Fruit fly (Drosophila melanogaster) whole organism, embryonic: ENCODE results near the gene Vlet.

ENCODE experiments used
- Aef1 ChIP-seq: fragments of 200-800 bp; sonication (Bioruptor generic); IDR thresholded peaks from 3 replicates; pipeline ENCODE4 v1.3.6; 2022; ENCODE audit warnings: missing biosample characterization, missing genetic modification characterization
- Bgb ChIP-seq: fragments of 200-800 bp; sonication (Bioruptor generic); IDR thresholded peaks from 2 replicates; pipeline ENCODE4 v1.3.6; 2022; ENCODE audit warnings: missing biosample characterization, missing genetic modification characterization; ENCODE audit not compliant: partially characterized antibody
- BtbVII ChIP-seq: fragments of 200-800 bp; sonication (Bioruptor generic); optimal IDR thresholded peaks from 3 replicates; lab custom pipeline; 2017; ENCODE audit warnings: missing biosample characterization, mild to moderate bottlenecking, missing genetic modification characterization
- CG11696 ChIP-seq: fragments of 200-800 bp; sonication (Bioruptor generic); IDR thresholded peaks from 2 replicates; pipeline ENCODE4 v1.3.6; 2022; ENCODE audit warnings: missing biosample characterization, missing genetic modification characterization
- CG13424 ChIP-seq: fragments of 200-800 bp; sonication (Bioruptor generic); optimal IDR thresholded peaks from 2 replicates; lab custom pipeline; 2019; ENCODE audit warnings: missing biosample characterization, mild to moderate bottlenecking, missing genetic modification characterization, moderate library complexity
- CG14050 ChIP-seq: fragments of 200-800 bp; sonication (Bioruptor generic); IDR thresholded peaks from 3 replicates; pipeline ENCODE4 v1.3.6; 2022; ENCODE audit warnings: missing biosample characterization, missing genetic modification characterization
- CG15011 ChIP-seq: fragments of 200-800 bp; sonication (Bioruptor generic); optimal IDR thresholded peaks from 3 replicates; lab custom pipeline; 2018; ENCODE audit warnings: missing biosample characterization, mild to moderate bottlenecking, missing genetic modification characterization
- CG17802 ChIP-seq: fragments of 200-800 bp; sonication (Bioruptor generic); optimal IDR thresholded peaks from 2 replicates; lab custom pipeline; 2018; ENCODE audit warnings: missing biosample characterization, mild to moderate bottlenecking, missing genetic modification characterization, moderate library complexity
- CG1792 ChIP-seq: fragments of 200-800 bp; sonication (Bioruptor generic); optimal IDR thresholded peaks from 2 replicates; lab custom pipeline; 2016; ENCODE audit warnings: missing biosample characterization, missing genetic modification characterization
- CG30431 ChIP-seq: fragments of 200-800 bp; sonication (Bioruptor generic); optimal IDR thresholded peaks from 2 replicates; lab custom pipeline; 2017; ENCODE audit warnings: missing biosample characterization, missing genetic modification characterization
- CG3838 ChIP-seq: fragments of 200-800 bp; sonication (Bioruptor generic); optimal IDR thresholded peaks from 3 replicates; lab custom pipeline; 2016; ENCODE audit warnings: missing biosample characterization, missing genetic modification characterization
- CG3847 ChIP-seq: fragments of 200-800 bp; sonication (Bioruptor generic); IDR thresholded peaks from 2 replicates; pipeline ENCODE4 v1.3.6; 2022; ENCODE audit warnings: missing biosample characterization, missing genetic modification characterization
- CG4854 ChIP-seq: fragments of 200-800 bp; sonication (Bioruptor generic); optimal IDR thresholded peaks from 2 replicates; lab custom pipeline; 2016; ENCODE audit warnings: missing biosample characterization, missing genetic modification characterization, inconsistent platforms
- CG5953 ChIP-seq: fragments of 200-800 bp; sonication (Bioruptor generic); IDR thresholded peaks from 2 replicates; pipeline ENCODE4 v1.3.6; 2022; ENCODE audit warnings: missing biosample characterization, missing genetic modification characterization
- CG6272 ChIP-seq: fragments of 200-800 bp; sonication (Bioruptor generic); IDR thresholded peaks from 2 replicates; pipeline ENCODE4 v1.3.6; 2022; ENCODE audit warnings: missing biosample characterization, missing genetic modification characterization
- CG6689 ChIP-seq: fragments of 200-800 bp; sonication (Bioruptor generic); IDR thresholded peaks from 2 replicates; pipeline ENCODE4 v1.3.6; 2022; ENCODE audit warnings: missing biosample characterization, missing genetic modification characterization
- CG6791 ChIP-seq: fragments of 200-800 bp; sonication (Bioruptor generic); IDR thresholded peaks from 3 replicates; pipeline ENCODE4 v1.3.6; 2022; ENCODE audit warnings: missing biosample characterization, missing genetic modification characterization; ENCODE audit not compliant: partially characterized antibody
- CG7372 ChIP-seq: fragments of 200-800 bp; sonication (Bioruptor generic); IDR thresholded peaks from 2 replicates; pipeline ENCODE4 v1.3.6; 2022; ENCODE audit warnings: missing biosample characterization, missing genetic modification characterization
- CG7556 ChIP-seq: fragments of 200-800 bp; sonication (Bioruptor generic); optimal IDR thresholded peaks from 2 replicates; lab custom pipeline; 2017; ENCODE audit warnings: missing biosample characterization, mild to moderate bottlenecking, missing genetic modification characterization
- CG7839 ChIP-seq: fragments of 200-800 bp; sonication (Bioruptor generic); optimal IDR thresholded peaks from 3 replicates; lab custom pipeline; 2018; ENCODE audit warnings: missing biosample characterization, mild to moderate bottlenecking, missing genetic modification characterization, moderate library complexity
- D19A ChIP-seq: fragments of 200-800 bp; optimal IDR thresholded peaks from 3 replicates; lab custom pipeline; 2019; ENCODE audit warnings: missing biosample characterization, mild to moderate bottlenecking, missing genetic modification characterization, moderate library complexity
- Elba2 ChIP-seq: fragments of 200-800 bp; sonication (Bioruptor generic); optimal IDR thresholded peaks from 3 replicates; lab custom pipeline; 2016; ENCODE audit warnings: missing biosample characterization, missing genetic modification characterization
- Hey ChIP-seq: fragments of 200-800 bp; sonication (Bioruptor generic); optimal IDR thresholded peaks from 3 replicates; lab custom pipeline; 2018; ENCODE audit warnings: missing biosample characterization, mild to moderate bottlenecking, missing genetic modification characterization
- HmgD ChIP-seq: fragments of 200-800 bp; sonication (Bioruptor generic); optimal IDR thresholded peaks from 3 replicates; lab custom pipeline; 2016; ENCODE audit warnings: missing biosample characterization, missing genetic modification characterization
- HmgZ ChIP-seq: fragments of 200-800 bp; sonication (Bioruptor generic); optimal IDR thresholded peaks from 2 replicates; lab custom pipeline; 2018; ENCODE audit warnings: missing biosample characterization, mild to moderate bottlenecking, missing genetic modification characterization
- Hr51 ChIP-seq, 2 experiments: fragments of 200-800 bp; sonication (Bioruptor generic); optimal IDR thresholded peaks; 2 replicates in 1 of 2; 3 replicates in 1 of 2; lab custom pipeline; 2016 to 2018; ENCODE audit warnings: missing biosample characterization in 2 of 2, missing genetic modification characterization in 2 of 2, mild to moderate bottlenecking in 1 of 2, moderate library complexity in 1 of 2
- Hsf ChIP-seq: fragments of 200-800 bp; sonication (Bioruptor generic); optimal IDR thresholded peaks from 3 replicates; lab custom pipeline; 2016; ENCODE audit warnings: missing biosample characterization, missing genetic modification characterization
- MESR4 ChIP-seq: fragments of 200-800 bp; sonication (Bioruptor generic); optimal IDR thresholded peaks from 2 replicates; lab custom pipeline; 2018; ENCODE audit warnings: missing biosample characterization, mild to moderate bottlenecking, missing genetic modification characterization, moderate library complexity
- NfI ChIP-seq: fragments of 200-800 bp; sonication (Bioruptor generic); optimal IDR thresholded peaks from 3 replicates; lab custom pipeline; 2018; ENCODE audit warnings: missing biosample characterization, mild to moderate bottlenecking, missing genetic modification characterization, moderate library complexity
- Rfx ChIP-seq: fragments of 200-800 bp; sonication (Bioruptor generic); IDR thresholded peaks from 2 replicates; pipeline ENCODE4 v1.3.6; 2022; ENCODE audit warnings: missing biosample characterization, missing genetic modification characterization
- Sry-β ChIP-seq: fragments of 200-800 bp; sonication (Bioruptor generic); optimal IDR thresholded peaks from 2 replicates; lab custom pipeline; 2018; ENCODE audit warnings: missing biosample characterization, mild to moderate bottlenecking, missing genetic modification characterization, moderate library complexity
- Ssrp ChIP-seq: fragments of 200-800 bp; sonication (Bioruptor generic); optimal IDR thresholded peaks from 2 replicates; lab custom pipeline; 2018; ENCODE audit warnings: missing biosample characterization, mild to moderate bottlenecking, missing genetic modification characterization, moderate library complexity
- Usf ChIP-seq: fragments of 200-800 bp; sonication (Bioruptor generic); optimal IDR thresholded peaks from 2 replicates; lab custom pipeline; 2017; ENCODE audit warnings: missing genotype, missing biosample characterization, missing genetic modification characterization
- br ChIP-seq: fragments of >200 bp; optimal IDR thresholded peaks from 2 replicates; lab custom pipeline; 2017
- ci ChIP-seq: fragments of 200-800 bp; sonication (Bioruptor generic); IDR thresholded peaks from 3 replicates; pipeline ENCODE4 v1.3.6; 2022; ENCODE audit warnings: missing biosample characterization, missing genetic modification characterization
- corto ChIP-seq: fragments of 200-800 bp; sonication (Bioruptor generic); optimal IDR thresholded peaks from 2 replicates; lab custom pipeline; 2016; ENCODE audit warnings: missing biosample characterization, mild to moderate bottlenecking, missing genetic modification characterization, moderate library complexity
- cwo ChIP-seq: fragments of 200-800 bp; sonication (Bioruptor generic); optimal IDR thresholded peaks from 3 replicates; lab custom pipeline; 2017; ENCODE audit warnings: missing biosample characterization, missing genetic modification characterization, mild to moderate bottlenecking, moderate library complexity, missing genetic modification reagents
- dmrt11E ChIP-seq: fragments of 200-800 bp; sonication (Bioruptor generic); optimal IDR thresholded peaks from 3 replicates; lab custom pipeline; 2018; ENCODE audit warnings: missing biosample characterization, mild to moderate bottlenecking, missing genetic modification characterization, moderate library complexity
- hb ChIP-seq: fragments of 200-800 bp; sonication (Bioruptor generic); IDR thresholded peaks from 3 replicates; pipeline ENCODE4 v1.3.6; 2022; ENCODE audit warnings: missing biosample characterization, missing genetic modification characterization; ENCODE audit not compliant: partially characterized antibody
- hkb ChIP-seq, 2 experiments: fragments of 200-800 bp in 1 of 2; fragments of >200 bp in 1 of 2; sonication (Bioruptor generic) in 1 of 2; IDR thresholded peaks in 1 of 2; optimal IDR thresholded peaks in 1 of 2; 2 replicates each; pipeline versions ENCODE4 v1.3.6 to Lab custom; 2017 to 2022; ENCODE audit warnings: missing biosample characterization in 1 of 2, missing genetic modification characterization in 1 of 2
- knrl ChIP-seq: fragments of 200-800 bp; sonication (Bioruptor generic); IDR thresholded peaks from 3 replicates; pipeline ENCODE4 v1.3.6; 2022; ENCODE audit warnings: missing biosample characterization, missing genetic modification characterization; ENCODE audit not compliant: partially characterized antibody
- lilli ChIP-seq: fragments of 200-800 bp; sonication (Bioruptor generic); optimal IDR thresholded peaks from 3 replicates; lab custom pipeline; 2016; ENCODE audit warnings: missing biosample characterization, missing genetic modification characterization
- pan ChIP-seq, 4 experiments: fragments of >200 bp in 3 of 4; fragments of 200-800 bp in 1 of 4; sonication (Bioruptor generic) in 1 of 4; optimal IDR thresholded peaks in 3 of 4; IDR thresholded peaks in 1 of 4; 2 replicates each; pipeline versions ENCODE4 v1.3.6 to Lab custom; 2017 to 2022; ENCODE audit warnings: missing biosample characterization in 2 of 4, missing genetic modification characterization in 2 of 4, mixed read lengths in 1 of 4
- phol ChIP-seq: fragments of 200-800 bp; sonication (Bioruptor generic); optimal IDR thresholded peaks from 3 replicates; lab custom pipeline; 2018; ENCODE audit warnings: missing biosample characterization, mild to moderate bottlenecking, missing genetic modification characterization, moderate library complexity
- slp2 ChIP-seq: fragments of 200-800 bp; sonication (Bioruptor generic); optimal IDR thresholded peaks from 2 replicates; lab custom pipeline; 2016; ENCODE audit warnings: missing biosample characterization, missing genetic modification characterization
- stc ChIP-seq: fragments of 200-800 bp; sonication (Bioruptor generic); IDR thresholded peaks from 2 replicates; pipeline ENCODE4 v1.3.6; 2022; ENCODE audit warnings: missing biosample characterization, missing genetic modification characterization

The Vlet gene

DNA sequence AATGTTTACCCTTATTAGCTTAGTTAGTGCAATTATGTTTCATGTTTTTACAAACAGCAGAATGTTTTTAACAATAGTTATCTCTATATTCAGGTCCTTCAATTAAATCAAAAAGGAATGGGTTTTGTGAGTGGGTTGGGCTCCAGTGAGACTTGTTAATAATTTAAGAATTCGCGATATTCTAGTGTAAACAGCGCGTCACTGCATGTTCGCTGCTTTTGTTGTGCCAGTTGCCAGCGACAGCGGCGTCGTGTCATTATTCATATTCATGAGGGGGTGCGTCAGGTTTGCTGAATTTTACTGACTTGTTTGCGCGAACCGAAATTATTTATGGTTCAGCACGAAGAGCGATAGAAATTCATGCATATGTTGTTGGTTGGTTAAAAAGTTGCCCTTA is 36.9 kb upstream of the Vlet start, which contains the start of gene Amun (continued):
- TF ChIP-seq Ssrp (tag; lab: Kevin White, UChicago) (peak; percentile 21), CG7839 (tag; lab: Kevin White, UChicago) (peak; percentile 8), CG3847 (0 out of 2 replicates have a peak, but pooled peaks have one; percentile 13), CG1792 (GFP tag; lab: Kevin White, UChicago) (no peak), HmgD (no peak), ci (GFP tag; lab: Robert Waterston, UW) (peak; percentile 15; the same call in 1 of the 3 replicates), CG7556 (GFP tag; lab: Kevin White, UChicago) (no peak), D19A (tag; lab: Kevin White, UChicago) (no peak), lilli (GFP tag; lab: Kevin White, UChicago) (peak; percentile 51), Rfx (GFP tag; lab: Robert Waterston, UW) (peak; percentile 73)

DNA sequence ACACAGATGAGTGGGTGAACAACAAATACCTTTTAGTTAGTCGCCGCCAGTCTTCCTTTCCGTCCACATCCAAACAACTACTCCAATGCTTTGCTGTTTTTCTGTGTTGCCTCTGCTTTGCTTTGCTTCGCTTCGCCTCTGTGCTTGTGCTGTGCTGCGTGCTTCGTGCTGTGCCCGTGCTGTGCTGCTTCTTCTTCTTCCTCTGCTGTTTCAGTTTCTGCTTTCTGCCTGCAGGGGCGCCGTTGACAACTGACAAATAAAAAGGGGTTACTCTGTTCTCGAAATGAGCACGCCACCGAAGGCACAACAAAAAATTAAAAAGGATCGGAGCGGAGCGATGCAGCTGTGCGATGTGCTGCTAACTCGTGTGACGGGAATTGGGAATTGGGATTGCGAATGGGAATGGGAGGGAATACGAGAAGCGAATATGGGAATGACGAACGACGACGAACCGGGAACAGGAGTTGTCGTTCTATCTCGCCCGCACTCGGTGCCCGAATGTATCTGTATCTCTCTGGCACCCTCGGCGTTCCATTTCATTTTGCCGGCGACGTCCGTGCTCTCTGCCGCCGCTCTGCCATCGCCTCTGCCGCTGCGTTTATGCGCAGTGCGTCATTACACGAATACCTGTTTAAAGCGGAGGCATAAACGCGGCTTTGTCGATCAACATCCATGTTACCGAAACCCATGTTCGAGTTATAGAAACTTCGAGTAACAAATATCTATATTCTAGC is 36.3 kb upstream of the Vlet start:
- no peak for TF ChIP-seq Bgb (GFP tag; lab: Robert Waterston, UW)
- TF ChIP-seq HmgZ (tag; lab: Kevin White, UChicago) = peak; percentile 72
- TF ChIP-seq Hsf (GFP tag; lab: Kevin White, UChicago) = peak; percentile 9
- peak; percentile 74 for TF ChIP-seq cwo
- peak; percentile 37 for TF ChIP-seq MESR4 (GFP tag; lab: Kevin White, UChicago)
- peak; percentile 40 for TF ChIP-seq CG4854 (GFP tag; lab: Kevin White, UChicago)
- no peak for TF ChIP-seq br (lab: Kevin White, UChicago)
- TF ChIP-seq Hr51 (GFP tag; optimal IDR thresholded peaks at IDR 0.05; lab: Kevin White, UChicago) = peak; percentile 65 to 75
- peak; percentile 73 for TF ChIP-seq NfI (GFP tag; lab: Kevin White, UChicago)
- TF ChIP-seq hb (GFP tag; lab: Robert Waterston, UW) = no peak
- peak; percentile 54 for TF ChIP-seq CG3838 (GFP tag; lab: Kevin White, UChicago)
- TF ChIP-seq Hey = no peak
- no peak for TF ChIP-seq dmrt11E (tag; lab: Kevin White, UChicago)
- peak; percentile 2 for TF ChIP-seq Usf
- TF ChIP-seq Sry-β (GFP tag; lab: Kevin White, UChicago) = no peak
- TF ChIP-seq CG17802 (tag; lab: Kevin White, UChicago) = peak; percentile 6
- TF ChIP-seq stc (GFP tag; lab: Robert Waterston, UW) = peak; percentile 73; the same call in 1 of the 2 replicates
- no peak for TF ChIP-seq corto (GFP tag; lab: Kevin White, UChicago)
- peak; percentile 64 for TF ChIP-seq slp2 (GFP tag; lab: Kevin White, UChicago)
- TF ChIP-seq phol (tag; lab: Kevin White, UChicago) = peak; percentile 60
- TF ChIP-seq hkb (optimal IDR thresholded peaks at IDR 0.05; lab: Kevin White, UChicago) = no peak
- TF ChIP-seq hkb (GFP tag; IDR thresholded peaks at IDR 0.05; lab: Robert Waterston, UW) = peak; percentile 68
- peak; percentile 62; the same call in 1 of the 3 replicates for TF ChIP-seq CG6791 (GFP tag; lab: Robert Waterston, UW)
- TF ChIP-seq CG15011 (GFP tag; lab: Kevin White, UChicago) = peak; percentile 38
- 0 out of 2 replicates have a peak, but pooled peaks have one; percentile 30 for TF ChIP-seq CG7372
- no peak for TF ChIP-seq pan (optimal IDR thresholded peaks at IDR 0.05; lab: Kevin White, UChicago)
- peak in 1 of 2 experiments; percentile 57 for TF ChIP-seq pan (GFP tag; optimal IDR thresholded peaks at IDR 0.05 in 1 of 2, IDR thresholded peaks at IDR 0.05 in 1 of 2)
- TF ChIP-seq CG11696 (GFP tag; lab: Robert Waterston, UW) = 0 out of 2 replicates have a peak, but pooled peaks have one; percentile 44
- TF ChIP-seq CG5953 (GFP tag; lab: Robert Waterston, UW) = peak; percentile 63
- no peak for TF ChIP-seq Elba2 (GFP tag; lab: Kevin White, UChicago)
- TF ChIP-seq CG6272 (GFP tag; lab: Robert Waterston, UW) = peak; percentile 62
- peak; percentile 45; the same call in 1 of the 3 replicates for TF ChIP-seq knrl
- TF ChIP-seq CG13424 (tag; lab: Kevin White, UChicago) = peak; percentile 64
- peak; percentile 42 for TF ChIP-seq BtbVII (GFP tag; lab: Kevin White, UChicago)
- TF ChIP-seq Aef1 = peak; percentile 61
- peak; percentile 53 for TF ChIP-seq CG30431 (GFP tag; lab: Kevin White, UChicago)
- peak; percentile 61 for TF ChIP-seq CG6689
- peak; percentile 38; the same call in 1 of the 3 replicates for TF ChIP-seq CG14050
